Fruit fly (Drosophila melanogaster) whole organism, embryonic: ENCODE results near the gene park.

ENCODE experiments used
- Antp ChIP-seq: fragments of 200-800 bp; sonication (Bioruptor generic); optimal IDR thresholded peaks from 3 replicates; lab custom pipeline; 2016; ENCODE audit warnings: missing biosample characterization, missing genetic modification characterization
- Bteb2 ChIP-seq: fragments of 200-800 bp; sonication (Bioruptor generic); optimal IDR thresholded peaks from 2 replicates; lab custom pipeline; 2016; ENCODE audit warnings: missing biosample characterization, missing genetic modification characterization
- CG11695 ChIP-seq: fragments of 200-800 bp; sonication (Bioruptor generic); IDR thresholded peaks from 3 replicates; pipeline ENCODE4 v1.3.6; 2022; ENCODE audit warnings: missing biosample characterization, missing genetic modification characterization
- CG14014 ChIP-seq: fragments of 200-800 bp; sonication (Bioruptor generic); IDR thresholded peaks from 2 replicates; pipeline ENCODE4 v1.3.6; 2022; ENCODE audit warnings: missing biosample characterization, missing genetic modification characterization
- CG17359 ChIP-seq: fragments of 200-800 bp; sonication (Bioruptor generic); optimal IDR thresholded peaks from 3 replicates; lab custom pipeline; 2018; ENCODE audit warnings: missing biosample characterization, mild to moderate bottlenecking, missing genetic modification characterization, moderate library complexity
- CG1832 ChIP-seq: fragments of 200-800 bp; sonication (Bioruptor generic); optimal IDR thresholded peaks from 2 replicates; lab custom pipeline; 2017; ENCODE audit warnings: missing biosample characterization, mild to moderate bottlenecking, missing genetic modification characterization, inconsistent platforms
- CG18476 ChIP-seq: fragments of 200-800 bp; sonication (Bioruptor generic); optimal IDR thresholded peaks from 2 replicates; lab custom pipeline; 2016; ENCODE audit warnings: missing biosample characterization, mild to moderate bottlenecking, missing genetic modification characterization
- CG2129 ChIP-seq: fragments of 200-800 bp; sonication (Bioruptor generic); IDR thresholded peaks from 2 replicates; pipeline ENCODE4 v1.3.6; 2022; ENCODE audit warnings: missing biosample characterization, missing genetic modification characterization; ENCODE audit not compliant: partially characterized antibody
- CG31224 ChIP-seq: fragments of 200-800 bp; sonication (Bioruptor generic); IDR thresholded peaks from 2 replicates; pipeline ENCODE4 v1.3.6; 2022; ENCODE audit warnings: missing biosample characterization, missing genetic modification characterization
- CG31365 ChIP-seq: fragments of 200-800 bp; sonication (Bioruptor generic); optimal IDR thresholded peaks from 2 replicates; lab custom pipeline; 2018; ENCODE audit warnings: missing biosample characterization, mild to moderate bottlenecking, missing genetic modification characterization
- CG34376 ChIP-seq: fragments of 200-800 bp; sonication (Bioruptor generic); optimal IDR thresholded peaks from 2 replicates; lab custom pipeline; 2018; ENCODE audit warnings: missing biosample characterization, mild to moderate bottlenecking, missing genetic modification characterization
- CG4328 ChIP-seq: fragments of 200-800 bp; sonication (Bioruptor generic); optimal IDR thresholded peaks from 3 replicates; lab custom pipeline; 2017; ENCODE audit warnings: missing biosample characterization, missing genetic modification reagents, missing genetic modification characterization
- CG4360 ChIP-seq: fragments of 200-800 bp; sonication (Bioruptor generic); IDR thresholded peaks from 2 replicates; pipeline ENCODE4 v1.3.6; 2022; ENCODE audit warnings: missing biosample characterization, missing genetic modification characterization
- CG7745 ChIP-seq: fragments of 200-800 bp; sonication (Bioruptor generic); optimal IDR thresholded peaks from 2 replicates; lab custom pipeline; 2018; ENCODE audit warnings: missing biosample characterization, mild to moderate bottlenecking, missing genetic modification characterization, moderate library complexity
- CG8359 ChIP-seq: fragments of 200-800 bp; sonication (Bioruptor generic); optimal IDR thresholded peaks from 2 replicates; lab custom pipeline; 2017; ENCODE audit warnings: missing biosample characterization, mild to moderate bottlenecking, missing genetic modification characterization, borderline replicate concordance
- CG8924 ChIP-seq: fragments of 200-800 bp; optimal IDR thresholded peaks from 3 replicates; lab custom pipeline; 2019; ENCODE audit warnings: missing biosample characterization, mild to moderate bottlenecking, missing genetic modification characterization, moderate library complexity
- CG9727 ChIP-seq: fragments of 200-800 bp; sonication (Bioruptor generic); optimal IDR thresholded peaks from 3 replicates; lab custom pipeline; 2017; ENCODE audit warnings: missing biosample characterization, mild to moderate bottlenecking, missing genetic modification characterization
- CHES-1-like ChIP-seq: fragments of 200-800 bp; sonication (Bioruptor generic); optimal IDR thresholded peaks from 2 replicates; lab custom pipeline; 2016; ENCODE audit warnings: missing biosample characterization, missing genetic modification characterization
- CkIIα-i1 ChIP-seq: fragments of 200-800 bp; sonication (Bioruptor generic); IDR thresholded peaks from 2 replicates; pipeline ENCODE4 v1.3.6; 2022; ENCODE audit warnings: missing biosample characterization, missing genetic modification characterization
- CrebB ChIP-seq: fragments of 200-800 bp; sonication (Bioruptor generic); optimal IDR thresholded peaks from 3 replicates; lab custom pipeline; 2018; ENCODE audit warnings: missing biosample characterization, mild to moderate bottlenecking, missing genetic modification characterization
- Fer1 ChIP-seq: fragments of 200-800 bp; sonication (Bioruptor generic); optimal IDR thresholded peaks from 2 replicates; lab custom pipeline; 2017; ENCODE audit warnings: missing biosample characterization, mild to moderate bottlenecking, missing genetic modification characterization
- Hmr ChIP-seq: fragments of 200-800 bp; sonication (Bioruptor generic); optimal IDR thresholded peaks from 3 replicates; lab custom pipeline; 2017; ENCODE audit warnings: mild to moderate bottlenecking, missing biosample characterization, missing genetic modification reagents, missing genetic modification characterization
- Hsf ChIP-seq: fragments of 200-800 bp; sonication (Bioruptor generic); optimal IDR thresholded peaks from 3 replicates; lab custom pipeline; 2016; ENCODE audit warnings: missing biosample characterization, missing genetic modification characterization
- Jarid2 ChIP-seq: fragments of 200-800 bp; sonication (Bioruptor generic); optimal IDR thresholded peaks from 3 replicates; lab custom pipeline; 2017; ENCODE audit warnings: mild to moderate bottlenecking, missing biosample characterization, missing genetic modification reagents, missing genetic modification characterization
- Lpt ChIP-seq: fragments of >200 bp; optimal IDR thresholded peaks from 2 replicates; lab custom pipeline; 2018; ENCODE audit warnings: missing biosample characterization, missing genetic modification characterization
- MESR4 ChIP-seq: fragments of 200-800 bp; sonication (Bioruptor generic); optimal IDR thresholded peaks from 2 replicates; lab custom pipeline; 2018; ENCODE audit warnings: missing biosample characterization, mild to moderate bottlenecking, missing genetic modification characterization, moderate library complexity
- Neu2 ChIP-seq: fragments of 200-800 bp; sonication (Bioruptor generic); optimal IDR thresholded peaks from 3 replicates; lab custom pipeline; 2016; ENCODE audit warnings: missing biosample characterization, missing genetic modification characterization, borderline replicate concordance
- Oaz ChIP-seq: fragments of 200-800 bp; sonication (Bioruptor generic); IDR thresholded peaks from 2 replicates; pipeline ENCODE4 v1.3.6; 2022; ENCODE audit warnings: missing biosample characterization, missing genetic modification characterization
- Trl ChIP-seq, 3 experiments: fragments of >200 bp in 2 of 3; fragments of 200-800 bp in 1 of 3; sonication (Bioruptor generic) in 1 of 3; optimal IDR thresholded peaks; 2 replicates in 1 of 3; 3 replicates in 2 of 3; lab custom pipeline; 2016 to 2017; ENCODE audit warnings: missing biosample characterization in 1 of 3, missing genetic modification characterization in 1 of 3
- Vsx1 ChIP-seq: fragments of 200-800 bp; sonication (Bioruptor generic); optimal IDR thresholded peaks from 2 replicates; lab custom pipeline; 2017; ENCODE audit warnings: missing biosample characterization, mild to moderate bottlenecking, missing genetic modification characterization, missing genetic modification reagents
- amos ChIP-seq: fragments of 200-800 bp; sonication (Bioruptor generic); IDR thresholded peaks from 2 replicates; pipeline ENCODE4 v1.3.6; 2022; ENCODE audit warnings: missing biosample characterization, missing genetic modification characterization; ENCODE audit not compliant: partially characterized antibody
- ase ChIP-seq: fragments of 200-800 bp; sonication (Bioruptor generic); IDR thresholded peaks from 3 replicates; pipeline ENCODE4 v1.3.6; 2022; ENCODE audit warnings: missing biosample characterization, missing genetic modification characterization
- bsh ChIP-seq, 2 experiments: fragments of 200-800 bp; sonication (Bioruptor generic); optimal IDR thresholded peaks; 2 replicates each; lab custom pipeline; 2017 to 2018; ENCODE audit warnings: mild to moderate bottlenecking in 2 of 2, missing biosample characterization in 2 of 2, missing genetic modification characterization in 2 of 2, moderate library complexity in 1 of 2
- danr ChIP-seq: fragments of 200-800 bp; sonication (Bioruptor generic); IDR thresholded peaks from 2 replicates; pipeline ENCODE4 v1.3.6; 2022; ENCODE audit warnings: missing biosample characterization, missing genetic modification characterization
- esg ChIP-seq: fragments of 200-800 bp; sonication (Bioruptor generic); conservative IDR thresholded peaks from 2 replicates; pipeline ENCODE4 v1.3.6; 2022; ENCODE audit warnings: missing biosample characterization, missing genetic modification characterization
- fd102C ChIP-seq: fragments of 200-800 bp; sonication (Bioruptor generic); optimal IDR thresholded peaks from 2 replicates; lab custom pipeline; 2018; ENCODE audit warnings: missing biosample characterization, mild to moderate bottlenecking, missing genetic modification characterization, moderate library complexity
- fru ChIP-seq: fragments of >200 bp; optimal IDR thresholded peaks from 2 replicates; lab custom pipeline; 2017
- grau ChIP-seq: fragments of 200-800 bp; optimal IDR thresholded peaks from 3 replicates; lab custom pipeline; 2019; ENCODE audit warnings: missing biosample characterization, mild to moderate bottlenecking, missing genetic modification characterization, moderate library complexity
- gsb-n ChIP-seq: fragments of 200-800 bp; sonication (Bioruptor generic); optimal IDR thresholded peaks from 3 replicates; lab custom pipeline; 2018; ENCODE audit warnings: missing biosample characterization, mild to moderate bottlenecking, missing genetic modification characterization
- hb ChIP-seq: fragments of 200-800 bp; sonication (Bioruptor generic); IDR thresholded peaks from 3 replicates; pipeline ENCODE4 v1.3.6; 2022; ENCODE audit warnings: missing biosample characterization, missing genetic modification characterization; ENCODE audit not compliant: partially characterized antibody
- pho ChIP-seq: fragments of 200-800 bp; sonication (Bioruptor generic); optimal IDR thresholded peaks from 2 replicates; lab custom pipeline; 2016; ENCODE audit warnings: missing biosample characterization, missing genetic modification characterization
- pum ChIP-seq: fragments of 200-800 bp; sonication (Bioruptor generic); optimal IDR thresholded peaks from 2 replicates; lab custom pipeline; 2016; ENCODE audit warnings: missing biosample characterization, missing genetic modification characterization
- sim ChIP-seq: fragments of 200-800 bp; sonication (Bioruptor generic); IDR thresholded peaks from 2 replicates; pipeline ENCODE4 v1.3.6; 2022; ENCODE audit warnings: missing biosample characterization, missing genetic modification characterization
- sisA ChIP-seq: fragments of 200-800 bp; sonication (Bioruptor generic); IDR thresholded peaks from 2 replicates; pipeline ENCODE4 v1.3.6; 2022; ENCODE audit warnings: missing biosample characterization, missing genetic modification characterization
- so ChIP-seq: fragments of 200-800 bp; sonication (Bioruptor generic); IDR thresholded peaks from 3 replicates; pipeline ENCODE4 v1.3.6; 2022; ENCODE audit warnings: missing biosample characterization, missing genetic modification characterization
- sqz ChIP-seq: fragments of 200-800 bp; sonication (Bioruptor generic); optimal IDR thresholded peaks from 3 replicates; lab custom pipeline; 2018; ENCODE audit warnings: missing biosample characterization, mild to moderate bottlenecking, missing genetic modification characterization
- unpg ChIP-seq: fragments of 200-800 bp; sonication (Bioruptor generic); optimal IDR thresholded peaks from 3 replicates; lab custom pipeline; 2018; ENCODE audit warnings: missing biosample characterization, mild to moderate bottlenecking, missing genetic modification characterization, moderate library complexity
- zen2 ChIP-seq: fragments of 200-800 bp; sonication (Bioruptor generic); IDR thresholded peaks from 3 replicates; pipeline ENCODE4 v1.3.6; 2022; ENCODE audit warnings: missing biosample characterization, missing genetic modification characterization; ENCODE audit not compliant: partially characterized antibody
- zfh1 ChIP-seq: fragments of 200-800 bp; sonication (Bioruptor generic); IDR thresholded peaks from 3 replicates; pipeline ENCODE4 v1.3.6; 2022; ENCODE audit warnings: missing biosample characterization, missing genetic modification characterization

The park gene

dm6 chr3L:21176935-21177581, 19.6 kb downstream of the park start (continued):
- TF ChIP-seq Antp (GFP tag; lab: Kevin White, UChicago) = peak; percentile 31
- TF ChIP-seq CrebB (tag; lab: Kevin White, UChicago) = no peak
- peak; percentile 80 for TF ChIP-seq grau (tag; lab: Kevin White, UChicago)
- TF ChIP-seq gsb-n = no peak
- TF ChIP-seq CG17359 = peak; percentile 49
- peak; percentile 77 for TF ChIP-seq pho (GFP tag; lab: Kevin White, UChicago)
- no peak for TF ChIP-seq CG1832 (GFP tag; lab: Kevin White, UChicago)
- TF ChIP-seq bsh (GFP tag; optimal IDR thresholded peaks at IDR 0.05; lab: Kevin White, UChicago) = no peak
- TF ChIP-seq CkIIα-i1 (GFP tag; lab: Robert Waterston, UW) = no peak
- TF ChIP-seq CG31365 (tag; lab: Kevin White, UChicago) = no peak
- 0 out of 2 replicates have a peak, but pooled peaks have one; percentile 24 for TF ChIP-seq Oaz (GFP tag; lab: Robert Waterston, UW)
- TF ChIP-seq unpg (GFP tag; lab: Kevin White, UChicago) = no peak
- no peak for TF ChIP-seq fd102C (GFP tag; lab: Kevin White, UChicago)
- TF ChIP-seq esg = peak; percentile 67
- TF ChIP-seq CG34376 (GFP tag; lab: Kevin White, UChicago) = no peak
- peak; percentile 72 for TF ChIP-seq Hsf (GFP tag; lab: Kevin White, UChicago)
- TF ChIP-seq Hmr (GFP tag; lab: Kevin White, UChicago) = peak; percentile 87
- TF ChIP-seq sim (GFP tag; lab: Robert Waterston, UW) = no peak
- TF ChIP-seq CG4360 = no peak
- no peak for TF ChIP-seq sqz (GFP tag; lab: Kevin White, UChicago)
- TF ChIP-seq CG7745 (tag; lab: Kevin White, UChicago) = no peak
- TF ChIP-seq CG2129 = no peak
- TF ChIP-seq Neu2 (GFP tag; lab: Kevin White, UChicago) = no peak
- no peak for TF ChIP-seq MESR4 (GFP tag; lab: Kevin White, UChicago)
- TF ChIP-seq Lpt (GFP tag; lab: Kevin White, UChicago) = no peak
- peak; percentile 16 for TF ChIP-seq Jarid2 (GFP tag; lab: Kevin White, UChicago)
- peak; percentile 69 for TF ChIP-seq CG9727 (GFP tag; lab: Kevin White, UChicago)
- TF ChIP-seq pum (GFP tag; lab: Kevin White, UChicago) = peak; percentile 37
- no peak for TF ChIP-seq Vsx1
- peak; percentile 80 for TF ChIP-seq CG14014 (GFP tag; lab: Robert Waterston, UW)
- TF ChIP-seq ase (GFP tag; lab: Robert Waterston, UW) = 0 out of 3 replicates have a peak, but pooled peaks have one; percentile 5
- peak; percentile 69 for TF ChIP-seq sisA
- TF ChIP-seq Trl (optimal IDR thresholded peaks at IDR 0.05; lab: Kevin White, UChicago) = peak in 1 of 2 experiments; percentile 23
- peak; percentile 10 for TF ChIP-seq Trl (GFP tag; optimal IDR thresholded peaks at IDR 0.05; lab: Kevin White, UChicago)
- peak; percentile 67; the same call in 1 of the 3 replicates for TF ChIP-seq so (GFP tag; lab: Robert Waterston, UW)
- no peak for TF ChIP-seq amos (GFP tag; lab: Robert Waterston, UW)
- no peak for TF ChIP-seq danr
- TF ChIP-seq zen2 (GFP tag; lab: Robert Waterston, UW) = no peak
- TF ChIP-seq CG11695 (GFP tag; lab: Robert Waterston, UW) = peak; percentile 79; the same call in 2 of the 3 replicates
- TF ChIP-seq Bteb2 (GFP tag; lab: Kevin White, UChicago) = peak; percentile 68
- peak; percentile 30 for TF ChIP-seq CHES-1-like (GFP tag; lab: Kevin White, UChicago)
- TF ChIP-seq CG8924 (tag; lab: Kevin White, UChicago) = no peak
- TF ChIP-seq CG4328 (GFP tag; lab: Kevin White, UChicago) = no peak
- peak; percentile 70 for TF ChIP-seq CG31224 (GFP tag; lab: Robert Waterston, UW)
- TF ChIP-seq fru = no peak
- TF ChIP-seq CG18476 = peak; percentile 70
- peak; percentile 39; the same call in 1 of the 3 replicates for TF ChIP-seq zfh1
- peak; percentile 67 for TF ChIP-seq Fer1 (GFP tag; lab: Kevin White, UChicago)
- no peak for TF ChIP-seq CG8359
- TF ChIP-seq hb (GFP tag; lab: Robert Waterston, UW) = no peak
